Worm (Caenorhabditis elegans) whole organism, midembryonic: ENCODE measurements around the gene acr-3.

Experiments
- T22C8.4 ChIP-seq: fragments of 200-800 bp; sonication (Bioruptor generic); IDR thresholded peaks from 2 replicates; pipeline ENCODE4 v1.3.6; 2022; ENCODE audit warnings: missing genetic modification characterization, missing compliant biosample characterization
- cog-1 ChIP-seq: sonication (generic microtip); optimal IDR thresholded peaks from 2 replicates; lab custom pipeline; 2016; ENCODE audit warnings: missing genetic modification characterization, missing compliant biosample characterization
- flt-1 ChIP-seq: fragments of 200-800 bp; sonication (Bioruptor generic); IDR thresholded peaks from 2 replicates; pipeline ENCODE4 v1.3.6; 2022; ENCODE audit warnings: missing genetic modification characterization, missing compliant biosample characterization
- klf-2 ChIP-seq: fragments of 200-800 bp; sonication (Bioruptor generic); conservative IDR thresholded peaks from 2 replicates; pipeline ENCODE4 v1.3.6; 2022; ENCODE audit warnings: missing genetic modification reagents, missing genetic modification characterization, missing compliant biosample characterization
- med-1 ChIP-seq: sonication (generic microtip); optimal IDR thresholded peaks from 2 replicates; lab custom pipeline; 2017; ENCODE audit warnings: missing genetic modification characterization, mild to moderate bottlenecking, missing compliant biosample characterization, antibody characterized with exemption, missing genetic modification reagents; ENCODE audit not compliant: insufficient read depth
- ref-1 ChIP-seq: fragments of 200-800 bp; sonication (Bioruptor generic); conservative IDR thresholded peaks from 2 replicates; pipeline ENCODE4 v1.3.6; 2022; ENCODE audit warnings: missing genetic modification reagents, missing genetic modification characterization, missing compliant biosample characterization
- tab-1 ChIP-seq: fragments of 200-800 bp; sonication (Bioruptor generic); IDR thresholded peaks from 2 replicates; pipeline ENCODE4 v1.3.6; 2022; ENCODE audit warnings: missing genetic modification characterization, missing compliant biosample characterization
- ztf-23 ChIP-seq: fragments of 200-800 bp; sonication (Bioruptor generic); IDR thresholded peaks from 2 replicates; pipeline ENCODE4 v1.3.6; 2022; ENCODE audit warnings: missing genetic modification reagents, missing genetic modification characterization, missing compliant biosample characterization
- ztf-29 ChIP-seq: fragments of 200-800 bp; sonication (Bioruptor generic); IDR thresholded peaks from 2 replicates; pipeline ENCODE4 v1.3.6; 2022; ENCODE audit warnings: missing genetic modification reagents, missing genetic modification characterization, missing compliant biosample characterization

The acr-3 gene

DNA sequence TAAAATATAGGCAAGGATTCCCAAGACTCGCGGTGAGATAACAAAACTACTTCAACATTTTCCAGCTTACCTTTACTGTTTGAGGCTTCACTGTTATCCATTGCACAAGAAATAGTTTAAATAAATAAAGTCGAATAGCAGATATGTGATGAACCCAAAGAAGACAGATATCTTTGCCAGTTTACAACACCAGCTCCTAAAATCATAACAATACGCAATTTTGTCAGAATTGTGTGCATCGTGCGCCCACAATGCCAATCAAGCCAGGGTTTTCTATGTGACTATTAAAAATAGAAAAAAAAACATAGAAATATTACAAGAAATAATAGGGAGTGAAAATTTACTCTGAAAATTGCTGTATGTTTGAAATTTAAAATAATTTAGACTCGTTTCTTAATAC, 26.7 kb upstream of the acr-3 start, which contains the start of gene F38B6.8:
F38B6.8 (minus strand) TSS at position 101 of the 400 bp plus-strand sequence.
- TF ChIP-seq cog-1 (tag; lab: Kevin White, UChicago) (no peak), med-1 (GFP tag; lab: Kevin White, UChicago) (no peak), ref-1 (GFP tag; lab: Robert Waterston, UW) (no peak), klf-2 (no peak), ztf-29 (GFP tag; lab: Robert Waterston, UW) (no peak), tab-1 (no peak), T22C8.4 (no peak), ztf-23 (GFP tag; lab: Robert Waterston, UW) (no peak), flt-1 (GFP tag; lab: Robert Waterston, UW) (no peak)

DNA sequence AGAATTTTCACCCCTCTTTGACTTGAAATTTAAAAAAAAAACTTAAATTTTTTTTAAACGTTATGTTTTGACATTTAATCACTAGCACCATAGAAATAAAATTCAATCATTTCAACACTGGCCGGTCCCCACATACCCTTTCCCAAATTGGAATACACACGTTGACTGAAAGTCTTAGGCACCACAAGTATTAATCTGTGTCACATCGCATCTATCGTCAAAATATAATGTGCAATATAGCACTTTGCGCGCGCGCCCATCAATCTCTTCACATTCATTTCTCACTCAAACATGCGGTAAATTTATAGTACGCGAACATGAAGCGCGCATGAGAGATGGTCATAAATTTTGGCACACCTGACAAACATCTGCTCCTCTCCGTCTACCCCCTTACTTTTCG, 22.0 kb upstream of the acr-3 start:
- TF ChIP-seq ztf-23 (GFP tag; lab: Robert Waterston, UW) (no peak), med-1 (GFP tag; lab: Kevin White, UChicago) (no peak), T22C8.4 (no peak), tab-1 (no peak), flt-1 (GFP tag; lab: Robert Waterston, UW) (no peak), cog-1 (tag; lab: Kevin White, UChicago) (no peak), ref-1 (GFP tag; lab: Robert Waterston, UW) (no peak), klf-2 (no peak), ztf-29 (GFP tag; lab: Robert Waterston, UW) (no peak)

DNA sequence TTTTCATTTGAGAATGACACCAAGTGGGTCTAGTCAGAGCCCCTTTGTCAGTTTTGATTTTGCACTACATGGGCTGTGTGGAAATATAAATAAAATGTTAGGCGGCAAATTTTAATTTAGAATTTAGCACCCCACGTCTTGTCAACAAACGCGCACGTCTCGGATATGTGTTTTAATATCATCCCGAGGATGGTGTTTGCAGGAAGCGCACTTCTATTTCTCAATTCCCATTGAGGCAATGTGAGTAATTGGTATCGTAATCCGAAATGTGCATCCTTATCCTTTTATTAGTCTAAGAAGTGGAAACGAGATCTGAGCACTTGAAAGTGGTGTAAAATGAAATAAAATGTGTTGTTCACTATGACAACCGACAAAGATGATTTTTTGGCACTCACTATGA, 21.6 kb upstream of the acr-3 start:
- TF ChIP-seq flt-1 (GFP tag; lab: Robert Waterston, UW) (no peak), tab-1 (no peak), ztf-23 (GFP tag; lab: Robert Waterston, UW) (no peak), klf-2 (no peak), med-1 (GFP tag; lab: Kevin White, UChicago) (no peak), ref-1 (GFP tag; lab: Robert Waterston, UW) (no peak), cog-1 (tag; lab: Kevin White, UChicago) (no peak)

DNA sequence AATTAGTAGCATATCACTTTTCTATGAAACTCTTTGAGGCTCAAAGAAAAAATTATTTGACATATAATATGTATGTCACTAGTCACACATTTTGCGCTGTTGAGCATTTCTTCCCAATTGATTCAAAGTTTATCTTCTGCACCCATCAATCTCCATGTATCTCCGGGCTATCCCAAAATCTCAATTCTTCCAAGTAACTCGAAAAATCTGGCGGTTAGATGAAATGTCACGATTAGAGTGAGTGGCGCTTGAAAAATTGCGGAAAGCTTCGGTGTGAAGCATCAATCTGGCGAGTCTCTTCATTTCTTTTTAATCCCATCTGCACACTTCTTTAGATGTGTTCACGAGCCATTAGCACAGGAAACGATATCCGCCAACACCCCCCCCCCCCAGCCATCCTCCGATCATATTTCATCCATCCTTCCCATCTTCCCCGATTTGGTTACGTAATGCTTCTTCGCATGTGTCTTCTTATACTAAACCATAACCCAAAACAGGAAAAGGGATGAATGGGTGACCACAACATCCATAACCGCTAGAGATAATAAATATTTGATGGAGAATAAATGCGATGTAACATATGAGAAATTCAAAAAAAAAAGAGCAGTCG, 20.3 kb upstream of the acr-3 start:
- peak; percentile 48 for TF ChIP-seq cog-1 (tag; lab: Kevin White, UChicago)
- no peak for TF ChIP-seq flt-1 (GFP tag; lab: Robert Waterston, UW)

DNA sequence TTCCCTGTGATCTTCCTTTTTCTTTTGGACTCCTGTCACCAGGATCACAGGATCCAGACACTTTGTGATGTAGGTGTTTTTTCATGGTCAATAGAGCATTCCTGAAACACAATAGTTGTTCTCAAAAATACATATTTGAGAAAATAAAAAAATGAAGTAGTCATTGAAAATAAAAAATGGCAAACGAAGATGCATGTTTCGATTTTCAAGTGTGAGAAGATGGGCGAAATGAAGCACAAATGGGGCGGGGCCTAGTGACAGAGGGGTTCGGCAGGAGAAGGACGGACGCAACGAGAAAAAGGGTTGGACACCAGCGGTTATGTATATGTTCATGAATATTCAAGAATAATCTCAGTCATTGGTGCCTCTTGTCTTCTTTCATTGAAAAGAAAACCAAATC, 19.4 kb upstream of the acr-3 start, which contains the start of gene F38B6.6:
F38B6.6 (minus strand) TSS at position 101 of the 400 bp plus-strand sequence.
- TF ChIP-seq ztf-29 (GFP tag; lab: Robert Waterston, UW) (no peak), flt-1 (GFP tag; lab: Robert Waterston, UW) (no peak), ref-1 (GFP tag; lab: Robert Waterston, UW) (no peak), cog-1 (tag; lab: Kevin White, UChicago) (no peak), tab-1 (no peak)

DNA sequence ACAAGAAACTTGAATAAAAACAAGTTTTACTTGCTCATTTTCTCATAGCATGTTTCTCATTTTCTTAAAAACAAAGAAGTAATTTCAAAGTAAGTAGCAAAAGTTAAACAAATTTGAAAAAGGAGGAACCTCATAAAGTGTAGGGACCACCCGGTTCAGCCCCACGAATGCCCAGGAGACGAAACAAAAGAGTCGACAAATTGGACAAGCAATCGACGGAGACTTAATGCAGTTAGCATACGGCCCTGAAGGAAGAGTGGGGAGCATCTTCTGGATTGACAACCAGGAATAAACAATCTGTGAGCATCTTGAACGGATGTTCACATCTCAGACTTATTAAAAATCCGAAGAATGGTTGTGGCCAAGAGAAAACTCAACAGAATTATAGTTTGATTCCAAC, 17.7 kb upstream of the acr-3 start:
- no peak for TF ChIP-seq ztf-29 (GFP tag; lab: Robert Waterston, UW)
- TF ChIP-seq med-1 (GFP tag; lab: Kevin White, UChicago) = no peak
- TF ChIP-seq T22C8.4 = no peak
- no peak for TF ChIP-seq flt-1 (GFP tag; lab: Robert Waterston, UW)
- no peak for TF ChIP-seq klf-2
- TF ChIP-seq ztf-23 (GFP tag; lab: Robert Waterston, UW) = no peak
- TF ChIP-seq ref-1 (GFP tag; lab: Robert Waterston, UW) = no peak
- no peak for TF ChIP-seq tab-1
- TF ChIP-seq cog-1 (tag; lab: Kevin White, UChicago) = no peak

DNA sequence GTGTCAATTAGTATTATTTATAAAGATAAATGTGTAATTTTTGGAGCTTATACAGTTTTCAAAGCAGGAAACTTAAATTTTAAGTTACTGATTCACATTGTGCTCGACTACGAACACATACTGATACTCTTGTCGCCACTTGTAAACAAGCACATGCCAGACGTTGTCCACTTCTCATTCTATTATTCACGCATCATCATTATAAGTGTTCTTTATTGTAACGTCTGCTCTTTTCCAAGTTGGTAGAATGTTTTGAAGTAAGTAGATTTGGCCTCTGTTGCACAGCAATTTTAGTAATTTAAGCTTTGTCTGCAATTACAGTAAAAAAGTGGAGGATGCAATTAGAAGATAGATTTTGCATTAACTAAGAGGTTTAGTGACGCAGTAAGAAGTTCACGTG, 16.4 kb upstream of the acr-3 start:
- TF ChIP-seq T22C8.4 (no peak), ztf-29 (GFP tag; lab: Robert Waterston, UW) (no peak), klf-2 (no peak), flt-1 (GFP tag; lab: Robert Waterston, UW) (no peak), tab-1 (no peak), ztf-23 (GFP tag; lab: Robert Waterston, UW) (no peak), cog-1 (tag; lab: Kevin White, UChicago) (no peak), med-1 (GFP tag; lab: Kevin White, UChicago) (no peak), ref-1 (GFP tag; lab: Robert Waterston, UW) (no peak)

DNA sequence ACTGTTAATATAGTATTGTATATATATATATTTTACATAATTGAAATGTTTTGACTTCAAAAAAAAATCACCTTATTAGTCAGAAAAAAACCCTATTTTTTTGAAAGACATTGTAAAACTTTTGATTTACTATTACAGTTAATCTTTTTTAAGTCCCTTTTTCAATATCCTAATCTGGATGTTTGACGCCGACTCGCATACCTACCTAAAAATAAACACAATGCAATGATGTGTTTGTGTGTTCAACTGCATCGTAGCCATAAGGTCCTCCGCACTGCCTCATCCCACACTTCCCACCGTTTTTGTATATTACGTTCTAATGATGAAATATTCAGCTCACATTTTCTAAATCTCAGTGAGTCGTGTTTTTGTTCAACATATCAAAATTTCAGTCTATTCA, 16.0 kb upstream of the acr-3 start, which contains the start of gene F38B6.3:
F38B6.3 (plus strand) TSS at position 301 of the 400 bp plus-strand sequence.
- TF ChIP-seq ztf-23 (GFP tag; lab: Robert Waterston, UW) = no peak
- TF ChIP-seq med-1 (GFP tag; lab: Kevin White, UChicago) = no peak
- no peak for TF ChIP-seq klf-2
- TF ChIP-seq cog-1 (tag; lab: Kevin White, UChicago) = no peak
- no peak for TF ChIP-seq ref-1 (GFP tag; lab: Robert Waterston, UW)
- no peak for TF ChIP-seq flt-1 (GFP tag; lab: Robert Waterston, UW)
- TF ChIP-seq tab-1 = no peak
- no peak for TF ChIP-seq ztf-29 (GFP tag; lab: Robert Waterston, UW)
- TF ChIP-seq T22C8.4 = no peak

DNA sequence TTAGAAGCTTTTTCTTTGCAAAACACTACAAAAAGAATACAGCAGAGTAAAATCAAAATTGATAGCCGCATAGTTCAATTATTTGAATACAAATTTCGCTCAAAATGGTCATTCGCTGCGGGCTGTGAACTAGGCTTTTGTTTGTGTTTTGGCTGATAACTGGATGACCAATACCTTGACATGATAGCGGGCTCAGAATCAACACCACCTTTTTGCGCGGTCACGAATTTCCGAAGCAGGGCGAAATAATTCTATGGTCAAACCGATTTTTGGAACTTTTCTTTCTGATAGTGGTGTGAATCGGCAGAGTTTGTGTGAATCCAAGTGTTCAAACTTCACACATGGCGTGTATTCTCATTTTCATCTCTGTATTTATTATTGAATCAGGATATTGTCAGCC, 11.1 kb upstream of the acr-3 start, which contains the start of the genes F38B6.7 and F38B6.2:
F38B6.7 (minus strand) TSS at position 101 of the 400 bp plus-strand sequence.
F38B6.2 (plus strand) TSS at position 267 of the 400 bp plus-strand sequence.
- TF ChIP-seq med-1 (GFP tag; lab: Kevin White, UChicago) = no peak
- no peak for TF ChIP-seq klf-2
- TF ChIP-seq cog-1 (tag; lab: Kevin White, UChicago) = no peak
- no peak for TF ChIP-seq tab-1
- no peak for TF ChIP-seq ztf-29 (GFP tag; lab: Robert Waterston, UW)
- no peak for TF ChIP-seq ref-1 (GFP tag; lab: Robert Waterston, UW)
- no peak for TF ChIP-seq ztf-23 (GFP tag; lab: Robert Waterston, UW)
- TF ChIP-seq T22C8.4 = no peak
- TF ChIP-seq flt-1 (GFP tag; lab: Robert Waterston, UW) = no peak

DNA sequence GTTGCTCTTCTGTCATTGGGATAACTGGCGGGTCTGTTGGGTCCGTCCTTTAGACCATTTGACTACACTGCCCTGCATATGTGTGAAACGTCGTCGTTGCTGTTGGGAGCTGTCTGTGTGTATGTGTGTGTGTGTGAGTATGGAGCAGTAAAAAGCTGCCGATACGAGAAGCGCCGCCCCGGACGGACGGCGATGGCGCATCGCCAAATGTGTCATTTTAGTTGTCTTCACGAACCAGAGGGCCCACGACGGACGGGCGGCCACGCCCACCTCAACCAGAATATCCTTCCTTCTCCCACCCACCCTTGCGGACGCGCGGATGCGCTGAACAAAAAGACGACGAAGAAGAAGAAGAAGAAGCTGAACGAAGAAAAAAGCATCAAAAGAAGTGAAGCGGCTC, 7.1 kb upstream of the acr-3 start, which contains the start of gene acr-2:
acr-2 (plus strand) TSS at position 301 of the 400 bp plus-strand sequence.
- TF ChIP-seq cog-1 (tag; lab: Kevin White, UChicago) (no peak), med-1 (GFP tag; lab: Kevin White, UChicago) (no peak), klf-2 (no peak), T22C8.4 (no peak), ztf-29 (GFP tag; lab: Robert Waterston, UW) (no peak), ref-1 (GFP tag; lab: Robert Waterston, UW) (no peak), ztf-23 (GFP tag; lab: Robert Waterston, UW) (no peak), tab-1 (no peak), flt-1 (GFP tag; lab: Robert Waterston, UW) (no peak)
